Fruit fly (Drosophila melanogaster) whole organism, prepupa: ENCODE measurements around the gene Syx5.
A peak's percentile ranks its signal among the peaks of the same experiment; 100 is the strongest.

Experiments used
- Blimp-1 ChIP-seq: fragments of 200-800 bp; sonication (Bioruptor generic); optimal IDR thresholded peaks from 3 replicates; lab custom pipeline; 2017; ENCODE audit warnings: missing biosample characterization, missing genetic modification characterization, mild to moderate bottlenecking, moderate library complexity, missing genetic modification reagents
- CG10631 ChIP-seq: fragments of 200-800 bp; sonication (Bioruptor generic); optimal IDR thresholded peaks from 2 replicates; lab custom pipeline; 2016; ENCODE audit warnings: missing biosample characterization, missing genetic modification characterization
- CG10669 ChIP-seq: fragments of 200-800 bp; sonication (Bioruptor generic); optimal IDR thresholded peaks from 3 replicates; lab custom pipeline; 2018; ENCODE audit warnings: missing biosample characterization, mild to moderate bottlenecking, missing genetic modification characterization, moderate library complexity
- CG11762 ChIP-seq: fragments of 200-800 bp; sonication (Bioruptor generic); optimal IDR thresholded peaks from 3 replicates; lab custom pipeline; 2016; ENCODE audit warnings: missing biosample characterization, missing genetic modification characterization; ENCODE audit not compliant: insufficient read depth
- CG15336 ChIP-seq: fragments of 200-800 bp; sonication (Bioruptor generic); IDR thresholded peaks from 2 replicates; pipeline ENCODE4 v1.3.6; 2022; ENCODE audit warnings: missing biosample characterization, missing genetic modification characterization
- CG1621 ChIP-seq: fragments of 200-800 bp; sonication (Bioruptor generic); optimal IDR thresholded peaks from 3 replicates; lab custom pipeline; 2018; ENCODE audit warnings: missing biosample characterization, mild to moderate bottlenecking, missing genetic modification characterization
- CG16779 ChIP-seq: fragments of 200-800 bp; sonication (Bioruptor generic); optimal IDR thresholded peaks from 3 replicates; lab custom pipeline; 2017; ENCODE audit warnings: missing biosample characterization, mild to moderate bottlenecking, missing genetic modification characterization
- CG3032 ChIP-seq: fragments of 200-800 bp; optimal IDR thresholded peaks from 2 replicates; lab custom pipeline; 2019; ENCODE audit warnings: missing biosample characterization, mild to moderate bottlenecking, missing genetic modification characterization, moderate library complexity
- CG31627 ChIP-seq: fragments of 200-800 bp; sonication (Bioruptor generic); optimal IDR thresholded peaks from 3 replicates; lab custom pipeline; 2016; ENCODE audit warnings: missing biosample characterization, missing genetic modification characterization
- CG32006 ChIP-seq: fragments of 200-800 bp; sonication (Bioruptor generic); optimal IDR thresholded peaks from 3 replicates; lab custom pipeline; 2017; ENCODE audit warnings: missing biosample characterization, mild to moderate bottlenecking, missing genetic modification characterization
- CG4318 ChIP-seq: fragments of 200-800 bp; sonication (Bioruptor generic); optimal IDR thresholded peaks from 3 replicates; lab custom pipeline; 2017; ENCODE audit warnings: missing biosample characterization, mild to moderate bottlenecking, missing genetic modification characterization
- CG6163 ChIP-seq: fragments of 200-800 bp; sonication (Bioruptor generic); IDR thresholded peaks from 3 replicates; pipeline ENCODE4 v1.3.6; 2022; ENCODE audit warnings: missing biosample characterization, missing genetic modification characterization
- CG6792 ChIP-seq: fragments of 200-800 bp; sonication (Bioruptor generic); optimal IDR thresholded peaks from 3 replicates; lab custom pipeline; 2016; ENCODE audit warnings: missing biosample characterization, missing genetic modification characterization
- CG6854 ChIP-seq: fragments of 200-800 bp; sonication (Bioruptor generic); optimal IDR thresholded peaks from 2 replicates; lab custom pipeline; 2017; ENCODE audit warnings: missing biosample characterization, mild to moderate bottlenecking, missing genetic modification characterization
- CG7368 ChIP-seq: fragments of 200-800 bp; sonication (Bioruptor generic); optimal IDR thresholded peaks from 3 replicates; lab custom pipeline; 2016; ENCODE audit warnings: missing biosample characterization, missing genetic modification characterization
- CG8119 ChIP-seq: fragments of 200-800 bp; sonication (Bioruptor generic); IDR thresholded peaks from 3 replicates; pipeline ENCODE4 v1.3.6; 2022; ENCODE audit warnings: missing biosample characterization, missing genetic modification characterization
- CG9139 ChIP-seq: fragments of 200-800 bp; sonication (Bioruptor generic); optimal IDR thresholded peaks from 3 replicates; lab custom pipeline; 2017; ENCODE audit warnings: missing biosample characterization, mild to moderate bottlenecking, missing genetic modification characterization
- Eip75B ChIP-seq: fragments of 200-800 bp; sonication (Bioruptor generic); optimal IDR thresholded peaks from 3 replicates; lab custom pipeline; 2016; ENCODE audit warnings: missing biosample characterization, missing genetic modification characterization
- Eip78C ChIP-seq: fragments of 200-800 bp; sonication (Bioruptor generic); peaks from one replicate; lab custom pipeline; 2016; ENCODE audit warnings: missing biosample characterization, missing genetic modification characterization
- Eip93F ChIP-seq: fragments of 200-800 bp; sonication (Bioruptor generic); optimal IDR thresholded peaks from 2 replicates; lab custom pipeline; 2016; ENCODE audit warnings: missing biosample characterization, mild to moderate bottlenecking, missing genetic modification characterization
- Ets21C ChIP-seq: fragments of 200-800 bp; sonication (Bioruptor generic); optimal IDR thresholded peaks from 3 replicates; lab custom pipeline; 2016; ENCODE audit warnings: missing biosample characterization, missing genetic modification characterization
- Gug ChIP-seq: fragments of 200-800 bp; sonication (Bioruptor generic); IDR thresholded peaks from 2 replicates; pipeline ENCODE4 v1.3.6; 2022; ENCODE audit warnings: missing biosample characterization, missing genetic modification characterization
- Hr38 ChIP-seq: sonication (Bioruptor generic); optimal IDR thresholded peaks from 2 replicates; lab custom pipeline; 2016; ENCODE audit warnings: missing biosample characterization, missing genetic modification characterization
- Hr39 ChIP-seq: fragments of 200-800 bp; sonication (Bioruptor generic); optimal IDR thresholded peaks from 2 replicates; lab custom pipeline; 2016; ENCODE audit warnings: missing biosample characterization, missing genetic modification characterization
- Hr4 ChIP-seq: fragments of 200-800 bp; sonication (Bioruptor generic); optimal IDR thresholded peaks from 3 replicates; lab custom pipeline; 2016; ENCODE audit warnings: missing biosample characterization, missing genetic modification characterization
- Lpt ChIP-seq: fragments of 200-800 bp; sonication (Bioruptor generic); optimal IDR thresholded peaks from 3 replicates; lab custom pipeline; 2016; ENCODE audit warnings: missing biosample characterization, missing genetic modification characterization
- Met ChIP-seq: fragments of 200-800 bp; sonication (Bioruptor generic); optimal IDR thresholded peaks from 3 replicates; lab custom pipeline; 2016; ENCODE audit warnings: missing biosample characterization, missing genetic modification characterization
- OdsH ChIP-seq: fragments of 200-800 bp; sonication (Bioruptor generic); optimal IDR thresholded peaks from 3 replicates; lab custom pipeline; 2016; ENCODE audit warnings: missing biosample characterization, missing genetic modification characterization
- Smox ChIP-seq: fragments of 200-800 bp; sonication (Bioruptor generic); optimal IDR thresholded peaks from 3 replicates; lab custom pipeline; 2016; ENCODE audit warnings: missing biosample characterization, missing genetic modification characterization
- Sox102F ChIP-seq: fragments of 200-800 bp; sonication (Bioruptor generic); optimal IDR thresholded peaks from 2 replicates; lab custom pipeline; 2016; ENCODE audit warnings: missing biosample characterization, mild to moderate bottlenecking, missing genetic modification characterization
- Sox14 ChIP-seq: fragments of 200-800 bp; sonication (Bioruptor generic); optimal IDR thresholded peaks from 3 replicates; lab custom pipeline; 2016; ENCODE audit warnings: missing biosample characterization, missing genetic modification characterization
- Sox15 ChIP-seq: fragments of 200-800 bp; sonication (Bioruptor generic); optimal IDR thresholded peaks from 3 replicates; lab custom pipeline; 2016; ENCODE audit warnings: missing biosample characterization, missing genetic modification characterization
- achi ChIP-seq: fragments of 200-800 bp; sonication (Bioruptor generic); optimal IDR thresholded peaks from 3 replicates; lab custom pipeline; 2016; ENCODE audit warnings: missing biosample characterization, missing genetic modification characterization
- dac ChIP-seq: fragments of 200-800 bp; sonication (Bioruptor generic); optimal IDR thresholded peaks from 2 replicates; lab custom pipeline; 2017; ENCODE audit warnings: missing biosample characterization, mild to moderate bottlenecking, missing genetic modification characterization
- dsx ChIP-seq: fragments of 200-800 bp; optimal IDR thresholded peaks from 3 replicates; lab custom pipeline; 2019; ENCODE audit warnings: missing biosample characterization, mild to moderate bottlenecking, missing genetic modification characterization, moderate library complexity; ENCODE audit not compliant: poor library complexity, severe bottlenecking
- eg ChIP-seq: fragments of 200-800 bp; sonication (Bioruptor generic); IDR thresholded peaks from 3 replicates; pipeline ENCODE4 v1.3.6; 2022; ENCODE audit warnings: missing biosample characterization, missing genetic modification characterization
- fd59A ChIP-seq: fragments of 200-800 bp; sonication (Bioruptor generic); optimal IDR thresholded peaks from 2 replicates; lab custom pipeline; 2017; ENCODE audit warnings: missing biosample characterization, mild to moderate bottlenecking, missing genetic modification characterization, missing genetic modification reagents
- fkh ChIP-seq: fragments of 200-800 bp; sonication (Bioruptor generic); optimal IDR thresholded peaks from 3 replicates; lab custom pipeline; 2017; ENCODE audit warnings: missing biosample characterization, mild to moderate bottlenecking, missing genetic modification characterization, moderate library complexity
- lz ChIP-seq: fragments of 200-800 bp; sonication (Bioruptor generic); optimal IDR thresholded peaks from 3 replicates; lab custom pipeline; 2016; ENCODE audit warnings: missing biosample characterization, missing genetic modification characterization
- pdm3 ChIP-seq: fragments of 200-800 bp; sonication (Bioruptor generic); optimal IDR thresholded peaks from 3 replicates; lab custom pipeline; 2016; ENCODE audit warnings: missing biosample characterization, missing genetic modification characterization
- spab ChIP-seq: fragments of 200-800 bp; sonication (Bioruptor generic); optimal IDR thresholded peaks from 2 replicates; lab custom pipeline; 2017; ENCODE audit warnings: missing biosample characterization, mild to moderate bottlenecking, missing genetic modification characterization, missing genetic modification reagents
- ss ChIP-seq, 2 experiments: fragments of 200-800 bp; sonication (Bioruptor generic); optimal IDR thresholded peaks; 2 replicates in 1 of 2; 3 replicates in 1 of 2; lab custom pipeline; 2017 to 2018; ENCODE audit warnings: mild to moderate bottlenecking in 2 of 2, missing biosample characterization in 2 of 2, missing genetic modification characterization in 2 of 2, moderate library complexity in 1 of 2
- svp ChIP-seq: fragments of 200-800 bp; sonication (Bioruptor generic); peaks from one replicate; lab custom pipeline; 2016; ENCODE audit warnings: missing biosample characterization, missing genetic modification characterization
- topi ChIP-seq: fragments of 200-800 bp; sonication (Bioruptor generic); optimal IDR thresholded peaks from 3 replicates; lab custom pipeline; 2016; ENCODE audit warnings: missing biosample characterization, missing genetic modification characterization

The Syx5 gene

dm6 chr2L:16284306-16285299 is 22.5 kb upstream of the Syx5 start (continued):
- TF ChIP-seq pdm3 (GFP tag; lab: Kevin White, UChicago) (peak; percentile 71), CG10631 (GFP tag; lab: Kevin White, UChicago) (peak; percentile 56), Eip93F (GFP tag; lab: Kevin White, UChicago) (peak; percentile 6), spab (peak; percentile 46), dac (no peak), Sox14 (GFP tag; lab: Kevin White, UChicago) (peak; percentile 82), Eip75B (GFP tag; lab: Kevin White, UChicago) (peak; percentile 58), CG32006 (GFP tag; lab: Kevin White, UChicago) (peak; percentile 64), svp (GFP tag; lab: Kevin White, UChicago) (peak; percentile 74), CG11762 (GFP tag; lab: Kevin White, UChicago) (peak; percentile 54), CG4318 (GFP tag; lab: Kevin White, UChicago) (peak; percentile 26), CG16779 (tag; lab: Kevin White, UChicago) (peak; percentile 68), CG31627 (peak; percentile 68), Blimp-1 (GFP tag; lab: Kevin White, UChicago) (peak; percentile 53), Sox102F (GFP tag; lab: Kevin White, UChicago) (peak; percentile 75), Hr4 (GFP tag; lab: Kevin White, UChicago) (peak; percentile 63)

dm6 chr2L:16285692-16286359 is 21.3 kb upstream of the Syx5 start:
- TF ChIP-seq CG10631 (GFP tag; lab: Kevin White, UChicago) (peak; percentile 87), fkh (GFP tag; lab: Kevin White, UChicago) (peak; percentile 22), Hr38 (no peak), CG9139 (peak; percentile 31), Ets21C (GFP tag; lab: Kevin White, UChicago) (peak; percentile 87), CG3032 (peak; percentile 87), CG11762 (GFP tag; lab: Kevin White, UChicago) (peak; percentile 84), topi (GFP tag; lab: Kevin White, UChicago) (peak; percentile 92), CG8119 (GFP tag; lab: Robert Waterston, UW) (no peak), Hr4 (GFP tag; lab: Kevin White, UChicago) (peak; percentile 87), svp (GFP tag; lab: Kevin White, UChicago) (peak; percentile 95), achi (GFP tag; lab: Kevin White, UChicago) (peak; percentile 83), Sox14 (GFP tag; lab: Kevin White, UChicago) (peak; percentile 91), Blimp-1 (GFP tag; lab: Kevin White, UChicago) (peak; percentile 71), CG16779 (tag; lab: Kevin White, UChicago) (peak; percentile 50), Gug (GFP tag; lab: Robert Waterston, UW) (no peak), CG15336 (no peak), CG4318 (GFP tag; lab: Kevin White, UChicago) (peak; percentile 63), CG1621 (tag; lab: Kevin White, UChicago) (peak; percentile 83), CG31627 (peak; percentile 94), Met (peak; percentile 92), Eip93F (GFP tag; lab: Kevin White, UChicago) (peak; percentile 82), spab (peak; percentile 54), ss (GFP tag; optimal IDR thresholded peaks at IDR 0.05; lab: Kevin White, UChicago) (peak in 1 of 2 experiments; percentile 70), dsx (GFP tag; lab: Kevin White, UChicago) (peak; percentile 75), eg (GFP tag; lab: Robert Waterston, UW) (no peak), fd59A (GFP tag; lab: Kevin White, UChicago) (peak; percentile 72), CG10669 (GFP tag; lab: Kevin White, UChicago) (peak; percentile 87), OdsH (GFP tag; lab: Kevin White, UChicago) (peak; percentile 91), CG6163 (GFP tag; lab: Robert Waterston, UW) (no peak), Sox15 (GFP tag; lab: Kevin White, UChicago) (peak; percentile 83), Hr39 (GFP tag; lab: Kevin White, UChicago) (peak; percentile 94), CG6854 (GFP tag; lab: Kevin White, UChicago) (peak; percentile 55), lz (GFP tag; lab: Kevin White, UChicago) (peak; percentile 90), CG7368 (GFP tag; lab: Kevin White, UChicago) (peak; percentile 93), CG6792 (GFP tag; lab: Kevin White, UChicago) (peak; percentile 85), pdm3 (GFP tag; lab: Kevin White, UChicago) (peak; percentile 93), Lpt (peak; percentile 74), Smox (GFP tag; lab: Kevin White, UChicago) (peak; percentile 91), Eip78C (GFP tag; lab: Kevin White, UChicago) (peak; percentile 97)
